Fruit fly (Drosophila melanogaster) whole organism, embryonic: ENCODE results near the gene Tsp97E.

ENCODE experiments used
- Antp ChIP-seq: fragments of 200-800 bp; sonication (Bioruptor generic); optimal IDR thresholded peaks from 3 replicates; lab custom pipeline; 2016; ENCODE audit warnings: missing biosample characterization, missing genetic modification characterization
- B-H1 ChIP-seq: fragments of 200-800 bp; sonication (Bioruptor generic); IDR thresholded peaks from 3 replicates; pipeline ENCODE4 v1.3.6; 2022; ENCODE audit warnings: missing biosample characterization, missing genetic modification characterization
- C15 ChIP-seq: fragments of 200-800 bp; sonication (Bioruptor generic); IDR thresholded peaks from 3 replicates; pipeline ENCODE4 v1.3.6; 2022; ENCODE audit warnings: missing biosample characterization, missing genetic modification characterization
- CG10209 ChIP-seq: fragments of 200-800 bp; sonication (Bioruptor generic); optimal IDR thresholded peaks from 3 replicates; lab custom pipeline; 2017; ENCODE audit warnings: missing biosample characterization, mild to moderate bottlenecking, missing genetic modification characterization, missing genetic modification reagents
- CG10321 ChIP-seq: fragments of 200-800 bp; sonication (Bioruptor generic); IDR thresholded peaks from 2 replicates; pipeline ENCODE4 v1.3.6; 2022; ENCODE audit warnings: missing biosample characterization, missing genetic modification characterization
- CG10431 ChIP-seq: fragments of 200-800 bp; sonication (Bioruptor generic); optimal IDR thresholded peaks from 3 replicates; lab custom pipeline; 2018; ENCODE audit warnings: missing biosample characterization, mild to moderate bottlenecking, missing genetic modification characterization
- CG10565 ChIP-seq: fragments of 200-800 bp; sonication (Bioruptor generic); optimal IDR thresholded peaks from 3 replicates; lab custom pipeline; 2016; ENCODE audit warnings: missing biosample characterization, mild to moderate bottlenecking, missing genetic modification characterization
- CG11247 ChIP-seq: fragments of 200-800 bp; sonication (Bioruptor generic); IDR thresholded peaks from 2 replicates; pipeline ENCODE4 v1.3.6; 2022; ENCODE audit warnings: missing biosample characterization, missing genetic modification characterization
- CG11398 ChIP-seq: fragments of 200-800 bp; sonication (Bioruptor generic); optimal IDR thresholded peaks from 2 replicates; lab custom pipeline; 2016; ENCODE audit warnings: missing biosample characterization, missing genetic modification characterization
- CG11696 ChIP-seq: fragments of 200-800 bp; sonication (Bioruptor generic); IDR thresholded peaks from 2 replicates; pipeline ENCODE4 v1.3.6; 2022; ENCODE audit warnings: missing biosample characterization, missing genetic modification characterization
- CG13775 ChIP-seq: fragments of 200-800 bp; sonication (Bioruptor generic); optimal IDR thresholded peaks from 3 replicates; lab custom pipeline; 2017; ENCODE audit warnings: missing biosample characterization, mild to moderate bottlenecking, missing genetic modification characterization
- CG13894 ChIP-seq: fragments of 200-800 bp; sonication (Bioruptor generic); optimal IDR thresholded peaks from 3 replicates; lab custom pipeline; 2018; ENCODE audit warnings: missing biosample characterization, mild to moderate bottlenecking, missing genetic modification characterization, moderate library complexity
- CG16779 ChIP-seq: fragments of 200-800 bp; sonication (Bioruptor generic); IDR thresholded peaks from 2 replicates; pipeline ENCODE4 v1.3.6; 2022; ENCODE audit warnings: missing biosample characterization, missing genetic modification characterization
- CG17568 ChIP-seq: fragments of 200-800 bp; sonication (Bioruptor generic); optimal IDR thresholded peaks from 2 replicates; lab custom pipeline; 2018; ENCODE audit warnings: missing biosample characterization, mild to moderate bottlenecking, missing genetic modification characterization, moderate library complexity
- CG17829 ChIP-seq: fragments of 200-800 bp; optimal IDR thresholded peaks from 2 replicates; lab custom pipeline; 2019; ENCODE audit warnings: missing biosample characterization, mild to moderate bottlenecking, missing genetic modification characterization, moderate library complexity
- CG3847 ChIP-seq: fragments of 200-800 bp; sonication (Bioruptor generic); IDR thresholded peaks from 2 replicates; pipeline ENCODE4 v1.3.6; 2022; ENCODE audit warnings: missing biosample characterization, missing genetic modification characterization
- CG4282 ChIP-seq: fragments of 200-800 bp; sonication (Bioruptor generic); optimal IDR thresholded peaks from 2 replicates; lab custom pipeline; 2016; ENCODE audit warnings: missing biosample characterization, missing genetic modification characterization
- CG5245 ChIP-seq: fragments of 200-800 bp; sonication (Bioruptor generic); optimal IDR thresholded peaks from 3 replicates; lab custom pipeline; 2016; ENCODE audit warnings: missing biosample characterization, missing genetic modification characterization
- CG6683 ChIP-seq: fragments of 200-800 bp; sonication (Bioruptor generic); optimal IDR thresholded peaks from 2 replicates; lab custom pipeline; 2017; ENCODE audit warnings: missing biosample characterization, mild to moderate bottlenecking, missing genetic modification characterization, missing genetic modification reagents
- CG6854 ChIP-seq: fragments of 200-800 bp; sonication (Bioruptor generic); optimal IDR thresholded peaks from 3 replicates; lab custom pipeline; 2017; ENCODE audit warnings: missing biosample characterization, mild to moderate bottlenecking, missing genetic modification characterization
- CG7372 ChIP-seq: fragments of 200-800 bp; sonication (Bioruptor generic); IDR thresholded peaks from 2 replicates; pipeline ENCODE4 v1.3.6; 2022; ENCODE audit warnings: missing biosample characterization, missing genetic modification characterization
- CG7963 ChIP-seq: fragments of 200-800 bp; sonication (Bioruptor generic); IDR thresholded peaks from 3 replicates; pipeline ENCODE4 v1.3.6; 2022; ENCODE audit warnings: missing biosample characterization, missing genetic modification characterization; ENCODE audit not compliant: partially characterized antibody
- CG8478 ChIP-seq: fragments of >200 bp; optimal IDR thresholded peaks from 2 replicates; lab custom pipeline; 2018
- CG8924 ChIP-seq: fragments of 200-800 bp; optimal IDR thresholded peaks from 3 replicates; lab custom pipeline; 2019; ENCODE audit warnings: missing biosample characterization, mild to moderate bottlenecking, missing genetic modification characterization, moderate library complexity
- Camta ChIP-seq: fragments of 200-800 bp; sonication (Bioruptor generic); optimal IDR thresholded peaks from 2 replicates; lab custom pipeline; 2016; ENCODE audit warnings: missing biosample characterization, missing genetic modification characterization
- Chrac-16 ChIP-seq: fragments of 200-800 bp; sonication (Bioruptor generic); optimal IDR thresholded peaks from 3 replicates; lab custom pipeline; 2016; ENCODE audit warnings: missing biosample characterization, missing genetic modification characterization
- D ChIP-seq, 2 experiments: fragments of 200-800 bp in 1 of 2; fragments of >200 bp in 1 of 2; sonication (Bioruptor generic) in 1 of 2; optimal IDR thresholded peaks; 2 replicates in 1 of 2; 3 replicates in 1 of 2; lab custom pipeline; 2017; ENCODE audit warnings: mild to moderate bottlenecking in 1 of 2, missing biosample characterization in 1 of 2, missing genetic modification characterization in 1 of 2, missing genetic modification reagents in 1 of 2
- Dref ChIP-seq: fragments of 200-800 bp; sonication (Bioruptor generic); IDR thresholded peaks from 2 replicates; pipeline ENCODE4 v1.3.6; 2022; ENCODE audit warnings: missing biosample characterization, missing genetic modification characterization
- ERR ChIP-seq: fragments of 200-800 bp; sonication (Bioruptor generic); optimal IDR thresholded peaks from 2 replicates; lab custom pipeline; 2016; ENCODE audit warnings: missing biosample characterization, missing genetic modification characterization
- Eip74EF ChIP-seq, 2 experiments: fragments of 200-800 bp in 1 of 2; fragments of >200 bp in 1 of 2; sonication (Bioruptor generic) in 1 of 2; optimal IDR thresholded peaks; 2 replicates each; lab custom pipeline; 2017 to 2019; ENCODE audit warnings: missing biosample characterization in 2 of 2, missing genetic modification characterization in 2 of 2, mild to moderate bottlenecking in 1 of 2, moderate library complexity in 1 of 2
- Gsc ChIP-seq: fragments of 200-800 bp; sonication (Bioruptor generic); IDR thresholded peaks from 2 replicates; pipeline ENCODE4 v1.3.6; 2022; ENCODE audit warnings: missing biosample characterization, missing genetic modification characterization
- Nf-YA ChIP-seq: fragments of 200-800 bp; sonication (Bioruptor generic); IDR thresholded peaks from 2 replicates; pipeline ENCODE4 v1.3.6; 2022; ENCODE audit warnings: missing biosample characterization, missing genetic modification characterization
- ac ChIP-seq: fragments of 200-800 bp; sonication (Bioruptor generic); optimal IDR thresholded peaks from 3 replicates; lab custom pipeline; 2017; ENCODE audit warnings: missing biosample characterization, mild to moderate bottlenecking, missing genetic modification characterization
- ase ChIP-seq: fragments of 200-800 bp; sonication (Bioruptor generic); IDR thresholded peaks from 3 replicates; pipeline ENCODE4 v1.3.6; 2022; ENCODE audit warnings: missing biosample characterization, missing genetic modification characterization
- az2 ChIP-seq: fragments of 200-800 bp; sonication (Bioruptor generic); optimal IDR thresholded peaks from 3 replicates; lab custom pipeline; 2016; ENCODE audit warnings: missing biosample characterization, missing genetic modification characterization
- cad ChIP-seq: fragments of >200 bp; optimal IDR thresholded peaks from 2 replicates; lab custom pipeline; 2017; ENCODE audit warnings: missing biosample characterization, missing genetic modification characterization
- cato ChIP-seq: fragments of 200-800 bp; sonication (Bioruptor generic); optimal IDR thresholded peaks from 2 replicates; lab custom pipeline; 2016; ENCODE audit warnings: missing biosample characterization, missing genetic modification characterization, borderline replicate concordance
- chinmo ChIP-seq: fragments of 200-800 bp; sonication (Bioruptor generic); IDR thresholded peaks from 4 replicates; pipeline ENCODE4 v1.3.6; 2022; ENCODE audit warnings: missing biosample characterization, missing genetic modification characterization; ENCODE audit not compliant: partially characterized antibody
- crol ChIP-seq: fragments of 200-800 bp; sonication (Bioruptor generic); IDR thresholded peaks from 2 replicates; pipeline ENCODE4 v1.3.6; 2022; ENCODE audit warnings: missing biosample characterization, missing genetic modification characterization
- dm ChIP-seq: fragments of 200-800 bp; sonication (Bioruptor generic); optimal IDR thresholded peaks from 3 replicates; lab custom pipeline; 2016; ENCODE audit warnings: missing biosample characterization, missing genetic modification characterization
- fu2 ChIP-seq: fragments of 200-800 bp; sonication (Bioruptor generic); optimal IDR thresholded peaks from 2 replicates; lab custom pipeline; 2016; ENCODE audit warnings: missing biosample characterization, missing genetic modification characterization
- grau ChIP-seq: fragments of 200-800 bp; optimal IDR thresholded peaks from 3 replicates; lab custom pipeline; 2019; ENCODE audit warnings: missing biosample characterization, mild to moderate bottlenecking, missing genetic modification characterization, moderate library complexity
- hbn ChIP-seq: fragments of 200-800 bp; sonication (Bioruptor generic); IDR thresholded peaks from 2 replicates; pipeline ENCODE4 v1.3.6; 2022; ENCODE audit warnings: missing biosample characterization, missing genetic modification characterization; ENCODE audit not compliant: partially characterized antibody
- kah ChIP-seq: fragments of 200-800 bp; sonication (Bioruptor generic); optimal IDR thresholded peaks from 2 replicates; lab custom pipeline; 2018; ENCODE audit warnings: missing biosample characterization, mild to moderate bottlenecking, missing genetic modification characterization
- lov ChIP-seq, 2 experiments: fragments of 200-800 bp in 1 of 2; fragments of >200 bp in 1 of 2; sonication (Bioruptor generic) in 1 of 2; IDR thresholded peaks in 1 of 2; optimal IDR thresholded peaks in 1 of 2; 2 replicates in 1 of 2; 3 replicates in 1 of 2; pipeline versions ENCODE4 v1.3.6 to Lab custom; 2017 to 2022; ENCODE audit warnings: missing biosample characterization in 1 of 2, missing genetic modification characterization in 1 of 2
- salm ChIP-seq: fragments of 200-800 bp; sonication (Bioruptor generic); optimal IDR thresholded peaks from 2 replicates; lab custom pipeline; 2018; ENCODE audit warnings: missing biosample characterization, mild to moderate bottlenecking, missing genetic modification characterization
- sug ChIP-seq: fragments of 200-800 bp; optimal IDR thresholded peaks from 2 replicates; lab custom pipeline; 2019; ENCODE audit warnings: missing biosample characterization, mild to moderate bottlenecking, missing genetic modification characterization, moderate library complexity
- tup ChIP-seq: fragments of 200-800 bp; sonication (Bioruptor generic); optimal IDR thresholded peaks from 2 replicates; lab custom pipeline; 2016; ENCODE audit warnings: missing biosample characterization, mild to moderate bottlenecking, missing genetic modification characterization, moderate library complexity
- zfh1 ChIP-seq: fragments of 200-800 bp; sonication (Bioruptor generic); IDR thresholded peaks from 3 replicates; pipeline ENCODE4 v1.3.6; 2022; ENCODE audit warnings: missing biosample characterization, missing genetic modification characterization

Tsp97E gene

DNA sequence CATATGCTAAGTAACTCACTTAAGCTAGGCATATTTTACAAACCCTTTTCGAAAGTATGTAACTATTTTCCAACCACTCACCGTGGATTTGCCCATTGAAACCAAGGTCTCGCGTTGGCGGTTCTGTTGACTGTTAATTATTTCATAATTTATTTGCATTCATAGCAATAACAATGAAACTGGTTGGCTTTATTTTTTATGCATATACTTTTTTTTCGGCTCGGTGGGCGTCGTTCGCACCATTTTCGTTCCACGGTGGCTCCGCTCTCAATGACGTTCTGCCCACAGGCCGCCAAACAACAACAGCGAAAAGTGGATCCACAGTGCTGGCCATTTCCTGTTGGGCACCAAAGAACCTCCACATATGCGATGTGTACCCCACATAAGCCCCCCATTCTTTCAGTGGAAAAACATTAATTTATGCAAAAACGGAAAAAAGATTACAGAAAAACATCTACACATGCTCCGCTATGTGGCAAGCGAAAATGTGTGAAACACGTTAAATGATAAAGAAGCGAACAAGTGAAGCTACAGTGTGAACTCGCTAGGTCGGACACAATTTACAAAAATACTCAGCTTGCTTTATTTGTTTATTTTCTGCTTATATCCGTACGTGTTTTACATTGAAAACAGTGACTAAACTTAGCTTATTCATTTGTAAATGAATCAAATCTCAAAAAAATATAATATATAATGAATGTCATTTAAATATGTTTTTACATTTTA lies 3.1 kb upstream of the Tsp97E start (continued):
- TF ChIP-seq tup (GFP tag; lab: Kevin White, UChicago) (no peak), Chrac-16 (no peak), ac (GFP tag; lab: Kevin White, UChicago) (no peak), CG10209 (GFP tag; lab: Kevin White, UChicago) (peak; percentile 17), ERR (GFP tag; lab: Kevin White, UChicago) (no peak), CG10321 (GFP tag; lab: Robert Waterston, UW) (no peak), az2 (no peak), Dref (GFP tag; lab: Robert Waterston, UW) (no peak), B-H1 (GFP tag; lab: Robert Waterston, UW) (peak; percentile 37), CG13775 (GFP tag; lab: Kevin White, UChicago) (no peak), hbn (GFP tag; lab: Robert Waterston, UW) (no peak), CG6683 (no peak), CG16779 (GFP tag; lab: Robert Waterston, UW) (no peak), CG10565 (no peak), zfh1 (GFP tag; lab: Robert Waterston, UW) (peak; percentile 51; the same call in 1 of the 3 replicates), CG13894 (tag; lab: Kevin White, UChicago) (no peak), fu2 (GFP tag; lab: Kevin White, UChicago) (no peak), CG8924 (no peak), cato (no peak), lov (optimal IDR thresholded peaks at IDR 0.05; lab: Kevin White, UChicago) (no peak), lov (GFP tag; IDR thresholded peaks at IDR 0.05; lab: Robert Waterston, UW) (0 out of 3 replicates have a peak, but pooled peaks have one; percentile 12), Eip74EF (GFP tag; optimal IDR thresholded peaks at IDR 0.05; lab: Kevin White, UChicago) (peak in 1 of 2 experiments; percentile 25), CG7372 (GFP tag; lab: Robert Waterston, UW) (no peak), CG3847 (0 out of 2 replicates have a peak, but pooled peaks have one; percentile 11), chinmo (GFP tag; lab: Robert Waterston, UW) (no peak), dm (GFP tag; lab: Kevin White, UChicago) (no peak), grau (tag; lab: Kevin White, UChicago) (peak; percentile 92), CG11398 (no peak), kah (no peak), CG5245 (GFP tag; lab: Kevin White, UChicago) (no peak), salm (no peak), CG7963 (GFP tag; lab: Robert Waterston, UW) (no peak), D (optimal IDR thresholded peaks at IDR 0.05; lab: Kevin White, UChicago) (no peak), D (GFP tag; optimal IDR thresholded peaks at IDR 0.05; lab: Kevin White, UChicago) (no peak), CG6854 (GFP tag; lab: Kevin White, UChicago) (no peak), sug (tag; lab: Kevin White, UChicago) (no peak), CG17829 (tag; lab: Kevin White, UChicago) (no peak), Camta (GFP tag; lab: Kevin White, UChicago) (no peak), C15 (GFP tag; lab: Robert Waterston, UW) (no peak), CG8478 (lab: Kevin White, UChicago) (no peak), Antp (GFP tag; lab: Kevin White, UChicago) (no peak), Gsc (no peak), Nf-YA (GFP tag; lab: Robert Waterston, UW) (peak; percentile 6; the same call in 1 of the 2 replicates), CG17568 (no peak), cad (GFP tag; lab: Kevin White, UChicago) (no peak), ase (GFP tag; lab: Robert Waterston, UW) (no peak), CG11247 (GFP tag; lab: Robert Waterston, UW) (no peak), crol (GFP tag; lab: Robert Waterston, UW) (no peak), CG11696 (peak; percentile 9; the same call in 1 of the 2 replicates), CG10431 (GFP tag; lab: Kevin White, UChicago) (no peak), CG4282 (GFP tag; lab: Kevin White, UChicago) (peak; percentile 59)
